Worm (Caenorhabditis elegans): ENCODE measurements around the gene nspb-1.
"Not testable (repeated sequence)": the region's sequence is repeated elsewhere in the genome, so short reads cannot be mapped to it uniquely, and the experiment has no call there.

The nspb-1 gene

ce11 chrIV:6591010-6591746, at the start of gene nspb-1, which contains the start of gene nspb-2:
nspb-1 (minus strand) TSS chrIV:6591110.
nspb-2 (plus strand) TSS chrIV:6591696.
- TF ChIP-seq hmg-4 (GFP tag; optimal IDR thresholded peaks at IDR 0.05); F13C5.2 (tag; optimal IDR thresholded peaks at IDR 0.05); tbx-11 (GFP tag; IDR thresholded peaks at IDR 0.05): not testable (repeated sequence)

ce11 chrIV:6639880-6640279, 49.0 kb upstream of the nspb-1 start, which contains the start of gene C01B10.6:
C01B10.6 (plus strand) TSS chrIV:6640180.
- no peak for TF ChIP-seq pes-1 (GFP tag; IDR thresholded peaks at IDR 0.05)
- no peak for TF ChIP-seq sea-1 (GFP tag; conservative IDR thresholded peaks at IDR 0.05)
- TF ChIP-seq tbx-37 (GFP tag; conservative IDR thresholded peaks at IDR 0.05), result no peak
- TF ChIP-seq tra-4 (tag; optimal IDR thresholded peaks at IDR 0.05), result no peak
- no peak for TF ChIP-seq ceh-36 (tag; optimal IDR thresholded peaks at IDR 0.05)
- no peak for TF ChIP-seq B0310.2 (tag; optimal IDR thresholded peaks at IDR 0.05)

ce11 chrIV:6638256-6638655, 47.3 kb upstream of the nspb-1 start, which contains the start of gene C01B10.7:
C01B10.7 (plus strand) TSS chrIV:6638556.
- no peak for TF ChIP-seq B0310.2 (tag; optimal IDR thresholded peaks at IDR 0.05)
- no peak for TF ChIP-seq sea-1 (GFP tag; conservative IDR thresholded peaks at IDR 0.05)
- TF ChIP-seq tra-4 (tag; optimal IDR thresholded peaks at IDR 0.05), result no peak
- no peak for TF ChIP-seq hmg-4 (GFP tag; optimal IDR thresholded peaks at IDR 0.05)
- no peak for TF ChIP-seq ets-7 (tag; optimal IDR thresholded peaks at IDR 0.05)
- no peak for TF ChIP-seq ceh-36 (tag; optimal IDR thresholded peaks at IDR 0.05)
- no peak for TF ChIP-seq pes-1 (GFP tag; IDR thresholded peaks at IDR 0.05)
- TF ChIP-seq F13C5.2 (tag; optimal IDR thresholded peaks at IDR 0.05), result no peak
- TF ChIP-seq hmbx-1 (tag; optimal IDR thresholded peaks at IDR 0.05), result no peak
- no peak for TF ChIP-seq aly-1 (tag; optimal IDR thresholded peaks at IDR 0.05)
- no peak for TF ChIP-seq ceh-13 (GFP tag; optimal IDR thresholded peaks at IDR 0.05)
- TF ChIP-seq ama-1 (optimal IDR thresholded peaks at IDR 0.05), result no peak
- no peak for TF ChIP-seq hnd-1 (tag; optimal IDR thresholded peaks at IDR 0.05)
- no peak for TF ChIP-seq tbx-11 (GFP tag; IDR thresholded peaks at IDR 0.05)
- no peak for TF ChIP-seq scrt-1 (GFP tag; IDR thresholded peaks at IDR 0.05)
- no peak for TF ChIP-seq tbx-37 (GFP tag; conservative IDR thresholded peaks at IDR 0.05)

ce11 chrIV:6634789-6635188, 43.9 kb upstream of the nspb-1 start, which contains the start of gene metl-13:
metl-13 (plus strand) TSS chrIV:6635089.
- TF ChIP-seq ceh-13 (GFP tag; optimal IDR thresholded peaks at IDR 0.05) (no peak), hmbx-1 (tag; optimal IDR thresholded peaks at IDR 0.05) (no peak), hmg-4 (GFP tag; optimal IDR thresholded peaks at IDR 0.05) (no peak), B0310.2 (tag; optimal IDR thresholded peaks at IDR 0.05) (no peak), aly-1 (tag; optimal IDR thresholded peaks at IDR 0.05) (no peak), tra-4 (tag; optimal IDR thresholded peaks at IDR 0.05) (no peak), pes-1 (GFP tag; IDR thresholded peaks at IDR 0.05) (no peak), ceh-36 (tag; optimal IDR thresholded peaks at IDR 0.05) (no peak), tbx-37 (GFP tag; conservative IDR thresholded peaks at IDR 0.05) (no peak), scrt-1 (GFP tag; IDR thresholded peaks at IDR 0.05) (no peak), sea-1 (GFP tag; conservative IDR thresholded peaks at IDR 0.05) (no peak), F13C5.2 (tag; optimal IDR thresholded peaks at IDR 0.05) (no peak), ama-1 (optimal IDR thresholded peaks at IDR 0.05) (no peak), ets-7 (tag; optimal IDR thresholded peaks at IDR 0.05) (no peak), tbx-11 (GFP tag; IDR thresholded peaks at IDR 0.05) (no peak), flt-1 (GFP tag; IDR thresholded peaks at IDR 0.05) (no peak), hnd-1 (tag; optimal IDR thresholded peaks at IDR 0.05) (no peak)

ce11 chrIV:6631704-6632272, 40.9 kb upstream of the nspb-1 start, which contains the start of the genes cest-5.1 and C01B10.9:
cest-5.1 (minus strand) TSS chrIV:6631754.
C01B10.9 (plus strand) TSS chrIV:6632222.
- TF ChIP-seq F13C5.2 (tag; optimal IDR thresholded peaks at IDR 0.05) (peak; percentile 26), tbx-37 (GFP tag; conservative IDR thresholded peaks at IDR 0.05) (peak; percentile 71), B0310.2 (tag; optimal IDR thresholded peaks at IDR 0.05) (no peak)

ce11 chrIV:6627798-6628197, 36.9 kb upstream of the nspb-1 start, which contains the start of gene cest-5.2:
cest-5.2 (minus strand) TSS chrIV:6627925.
- no peak for TF ChIP-seq aly-1 (tag; optimal IDR thresholded peaks at IDR 0.05)
- no peak for TF ChIP-seq flt-1 (GFP tag; IDR thresholded peaks at IDR 0.05)
- TF ChIP-seq scrt-1 (GFP tag; IDR thresholded peaks at IDR 0.05), result no peak
- TF ChIP-seq tra-4 (tag; optimal IDR thresholded peaks at IDR 0.05), result no peak
- TF ChIP-seq F13C5.2 (tag; optimal IDR thresholded peaks at IDR 0.05), result no peak
- no peak for TF ChIP-seq hnd-1 (tag; optimal IDR thresholded peaks at IDR 0.05)
- TF ChIP-seq ceh-13 (GFP tag; optimal IDR thresholded peaks at IDR 0.05), result no peak
- no peak for TF ChIP-seq tbx-11 (GFP tag; IDR thresholded peaks at IDR 0.05)
- no peak for TF ChIP-seq tbx-37 (GFP tag; conservative IDR thresholded peaks at IDR 0.05)
- no peak for TF ChIP-seq ets-7 (tag; optimal IDR thresholded peaks at IDR 0.05)
- no peak for TF ChIP-seq ama-1 (optimal IDR thresholded peaks at IDR 0.05)
- TF ChIP-seq pes-1 (GFP tag; IDR thresholded peaks at IDR 0.05), result no peak
- TF ChIP-seq ceh-36 (tag; optimal IDR thresholded peaks at IDR 0.05), result no peak
- no peak for TF ChIP-seq hmbx-1 (tag; optimal IDR thresholded peaks at IDR 0.05)
- TF ChIP-seq hmg-4 (GFP tag; optimal IDR thresholded peaks at IDR 0.05), result no peak
- no peak for TF ChIP-seq B0310.2 (tag; optimal IDR thresholded peaks at IDR 0.05)
- TF ChIP-seq sea-1 (GFP tag; conservative IDR thresholded peaks at IDR 0.05), result no peak

- TF ChIP-seq ceh-36 (tag; optimal IDR thresholded peaks at IDR 0.05), result no peak
- no peak for TF ChIP-seq B0310.2 (tag; optimal IDR thresholded peaks at IDR 0.05)
- no peak for TF ChIP-seq hnd-1 (tag; optimal IDR thresholded peaks at IDR 0.05)
- TF ChIP-seq aly-1 (tag; optimal IDR thresholded peaks at IDR 0.05), result no peak
- TF ChIP-seq tra-4 (tag; optimal IDR thresholded peaks at IDR 0.05), result no peak
- no peak for TF ChIP-seq ets-7 (tag; optimal IDR thresholded peaks at IDR 0.05)
- TF ChIP-seq ceh-13 (GFP tag; optimal IDR thresholded peaks at IDR 0.05), result no peak
Measured at ce11 chrIV:6623390-6623789, 32.5 kb upstream of the nspb-1 start, which contains the start of gene C01B10.44. C01B10.44 (plus strand) TSS chrIV:6623690.

All from whole organism, early embryonic.